Fruit fly (Drosophila melanogaster) whole organism, prepupa: ENCODE measurements around the gene RNaseX25.

ENCODE experiments used
- Blimp-1 ChIP-seq: fragments of 200-800 bp; sonication (Bioruptor generic); optimal IDR thresholded peaks from 3 replicates; lab custom pipeline; 2017; ENCODE audit warnings: missing biosample characterization, missing genetic modification characterization, mild to moderate bottlenecking, moderate library complexity, missing genetic modification reagents
- CG10631 ChIP-seq: fragments of 200-800 bp; sonication (Bioruptor generic); optimal IDR thresholded peaks from 2 replicates; lab custom pipeline; 2016; ENCODE audit warnings: missing biosample characterization, missing genetic modification characterization
- CG10669 ChIP-seq: fragments of 200-800 bp; sonication (Bioruptor generic); optimal IDR thresholded peaks from 3 replicates; lab custom pipeline; 2018; ENCODE audit warnings: missing biosample characterization, mild to moderate bottlenecking, missing genetic modification characterization, moderate library complexity
- CG11762 ChIP-seq: fragments of 200-800 bp; sonication (Bioruptor generic); optimal IDR thresholded peaks from 3 replicates; lab custom pipeline; 2016; ENCODE audit warnings: missing biosample characterization, missing genetic modification characterization; ENCODE audit not compliant: insufficient read depth
- CG11902 ChIP-seq: fragments of 200-800 bp; sonication (Bioruptor generic); optimal IDR thresholded peaks from 3 replicates; lab custom pipeline; 2016; ENCODE audit warnings: missing biosample characterization, missing genetic modification characterization
- CG1621 ChIP-seq: fragments of 200-800 bp; sonication (Bioruptor generic); optimal IDR thresholded peaks from 3 replicates; lab custom pipeline; 2018; ENCODE audit warnings: missing biosample characterization, mild to moderate bottlenecking, missing genetic modification characterization
- CG16779 ChIP-seq: fragments of 200-800 bp; sonication (Bioruptor generic); optimal IDR thresholded peaks from 3 replicates; lab custom pipeline; 2017; ENCODE audit warnings: missing biosample characterization, mild to moderate bottlenecking, missing genetic modification characterization
- CG31627 ChIP-seq: fragments of 200-800 bp; sonication (Bioruptor generic); optimal IDR thresholded peaks from 3 replicates; lab custom pipeline; 2016; ENCODE audit warnings: missing biosample characterization, missing genetic modification characterization
- CG34406 ChIP-seq: fragments of 200-800 bp; sonication (Bioruptor generic); optimal IDR thresholded peaks from 3 replicates; lab custom pipeline; 2016; ENCODE audit warnings: missing biosample characterization, missing genetic modification characterization
- CG4318 ChIP-seq: fragments of 200-800 bp; sonication (Bioruptor generic); optimal IDR thresholded peaks from 3 replicates; lab custom pipeline; 2017; ENCODE audit warnings: missing biosample characterization, mild to moderate bottlenecking, missing genetic modification characterization
- CG6163 ChIP-seq: fragments of 200-800 bp; sonication (Bioruptor generic); IDR thresholded peaks from 3 replicates; pipeline ENCODE4 v1.3.6; 2022; ENCODE audit warnings: missing biosample characterization, missing genetic modification characterization
- CG6276 ChIP-seq: fragments of 200-800 bp; sonication (Bioruptor generic); optimal IDR thresholded peaks from 2 replicates; lab custom pipeline; 2017; ENCODE audit warnings: missing biosample characterization, mild to moderate bottlenecking, missing genetic modification characterization
- CG6792 ChIP-seq: fragments of 200-800 bp; sonication (Bioruptor generic); optimal IDR thresholded peaks from 3 replicates; lab custom pipeline; 2016; ENCODE audit warnings: missing biosample characterization, missing genetic modification characterization
- CG6808 ChIP-seq: fragments of 200-800 bp; sonication (Bioruptor generic); optimal IDR thresholded peaks from 3 replicates; lab custom pipeline; 2017; ENCODE audit warnings: missing biosample characterization, missing genetic modification characterization, mild to moderate bottlenecking, moderate library complexity, missing genetic modification reagents
- CG6854 ChIP-seq: fragments of 200-800 bp; sonication (Bioruptor generic); optimal IDR thresholded peaks from 2 replicates; lab custom pipeline; 2017; ENCODE audit warnings: missing biosample characterization, mild to moderate bottlenecking, missing genetic modification characterization
- CG7368 ChIP-seq: fragments of 200-800 bp; sonication (Bioruptor generic); optimal IDR thresholded peaks from 3 replicates; lab custom pipeline; 2016; ENCODE audit warnings: missing biosample characterization, missing genetic modification characterization
- CG8319 ChIP-seq: fragments of 200-800 bp; sonication (Bioruptor generic); optimal IDR thresholded peaks from 3 replicates; lab custom pipeline; 2016; ENCODE audit warnings: missing biosample characterization, missing genetic modification characterization
- CG8632 ChIP-seq: fragments of 200-800 bp; sonication (Bioruptor generic); optimal IDR thresholded peaks from 3 replicates; lab custom pipeline; 2016; ENCODE audit warnings: missing biosample characterization, missing genetic modification characterization
- CG9139 ChIP-seq: fragments of 200-800 bp; sonication (Bioruptor generic); optimal IDR thresholded peaks from 3 replicates; lab custom pipeline; 2017; ENCODE audit warnings: missing biosample characterization, mild to moderate bottlenecking, missing genetic modification characterization
- Eip75B ChIP-seq: fragments of 200-800 bp; sonication (Bioruptor generic); optimal IDR thresholded peaks from 3 replicates; lab custom pipeline; 2016; ENCODE audit warnings: missing biosample characterization, missing genetic modification characterization
- Eip93F ChIP-seq: fragments of 200-800 bp; sonication (Bioruptor generic); optimal IDR thresholded peaks from 2 replicates; lab custom pipeline; 2016; ENCODE audit warnings: missing biosample characterization, mild to moderate bottlenecking, missing genetic modification characterization
- Ets21C ChIP-seq: fragments of 200-800 bp; sonication (Bioruptor generic); optimal IDR thresholded peaks from 3 replicates; lab custom pipeline; 2016; ENCODE audit warnings: missing biosample characterization, missing genetic modification characterization
- Ets96B ChIP-seq: fragments of 200-800 bp; optimal IDR thresholded peaks from 2 replicates; lab custom pipeline; 2019; ENCODE audit warnings: missing biosample characterization, mild to moderate bottlenecking, missing genetic modification characterization, moderate library complexity
- Hr38 ChIP-seq: sonication (Bioruptor generic); optimal IDR thresholded peaks from 2 replicates; lab custom pipeline; 2016; ENCODE audit warnings: missing biosample characterization, missing genetic modification characterization
- Lpt ChIP-seq: fragments of 200-800 bp; sonication (Bioruptor generic); optimal IDR thresholded peaks from 3 replicates; lab custom pipeline; 2016; ENCODE audit warnings: missing biosample characterization, missing genetic modification characterization
- Met ChIP-seq: fragments of 200-800 bp; sonication (Bioruptor generic); optimal IDR thresholded peaks from 3 replicates; lab custom pipeline; 2016; ENCODE audit warnings: missing biosample characterization, missing genetic modification characterization
- OdsH ChIP-seq: fragments of 200-800 bp; sonication (Bioruptor generic); optimal IDR thresholded peaks from 3 replicates; lab custom pipeline; 2016; ENCODE audit warnings: missing biosample characterization, missing genetic modification characterization
- Sox102F ChIP-seq: fragments of 200-800 bp; sonication (Bioruptor generic); optimal IDR thresholded peaks from 2 replicates; lab custom pipeline; 2016; ENCODE audit warnings: missing biosample characterization, mild to moderate bottlenecking, missing genetic modification characterization
- Sox14 ChIP-seq: fragments of 200-800 bp; sonication (Bioruptor generic); optimal IDR thresholded peaks from 3 replicates; lab custom pipeline; 2016; ENCODE audit warnings: missing biosample characterization, missing genetic modification characterization
- Sox15 ChIP-seq: fragments of 200-800 bp; sonication (Bioruptor generic); optimal IDR thresholded peaks from 3 replicates; lab custom pipeline; 2016; ENCODE audit warnings: missing biosample characterization, missing genetic modification characterization
- cyc ChIP-seq: fragments of 200-800 bp; sonication (Bioruptor generic); optimal IDR thresholded peaks from 3 replicates; lab custom pipeline; 2016; ENCODE audit warnings: missing biosample characterization, missing genetic modification characterization
- dac ChIP-seq: fragments of 200-800 bp; sonication (Bioruptor generic); optimal IDR thresholded peaks from 2 replicates; lab custom pipeline; 2017; ENCODE audit warnings: missing biosample characterization, mild to moderate bottlenecking, missing genetic modification characterization
- dsx ChIP-seq: fragments of 200-800 bp; optimal IDR thresholded peaks from 3 replicates; lab custom pipeline; 2019; ENCODE audit warnings: missing biosample characterization, mild to moderate bottlenecking, missing genetic modification characterization, moderate library complexity; ENCODE audit not compliant: poor library complexity, severe bottlenecking
- eg ChIP-seq: fragments of 200-800 bp; sonication (Bioruptor generic); IDR thresholded peaks from 3 replicates; pipeline ENCODE4 v1.3.6; 2022; ENCODE audit warnings: missing biosample characterization, missing genetic modification characterization
- esn ChIP-seq: fragments of 200-800 bp; sonication (Bioruptor generic); optimal IDR thresholded peaks from 2 replicates; lab custom pipeline; 2016; ENCODE audit warnings: missing biosample characterization, mild to moderate bottlenecking, missing genetic modification characterization, moderate library complexity
- fd59A ChIP-seq: fragments of 200-800 bp; sonication (Bioruptor generic); optimal IDR thresholded peaks from 2 replicates; lab custom pipeline; 2017; ENCODE audit warnings: missing biosample characterization, mild to moderate bottlenecking, missing genetic modification characterization, missing genetic modification reagents
- fd85E ChIP-seq: fragments of 200-800 bp; sonication (Bioruptor generic); optimal IDR thresholded peaks from 3 replicates; lab custom pipeline; 2016; ENCODE audit warnings: missing biosample characterization, missing genetic modification characterization
- lz ChIP-seq: fragments of 200-800 bp; sonication (Bioruptor generic); optimal IDR thresholded peaks from 3 replicates; lab custom pipeline; 2016; ENCODE audit warnings: missing biosample characterization, missing genetic modification characterization
- net ChIP-seq: fragments of 200-800 bp; sonication (Bioruptor generic); optimal IDR thresholded peaks from 3 replicates; lab custom pipeline; 2016; ENCODE audit warnings: missing biosample characterization, missing genetic modification characterization
- salr ChIP-seq, 2 experiments: fragments of 200-800 bp; sonication (Bioruptor generic); optimal IDR thresholded peaks; 3 replicates each; lab custom pipeline; 2016 to 2018; ENCODE audit warnings: missing biosample characterization in 2 of 2, missing genetic modification characterization in 2 of 2, mild to moderate bottlenecking in 1 of 2
- spab ChIP-seq: fragments of 200-800 bp; sonication (Bioruptor generic); optimal IDR thresholded peaks from 2 replicates; lab custom pipeline; 2017; ENCODE audit warnings: missing biosample characterization, mild to moderate bottlenecking, missing genetic modification characterization, missing genetic modification reagents
- ss ChIP-seq, 2 experiments: fragments of 200-800 bp; sonication (Bioruptor generic); optimal IDR thresholded peaks; 2 replicates in 1 of 2; 3 replicates in 1 of 2; lab custom pipeline; 2017 to 2018; ENCODE audit warnings: mild to moderate bottlenecking in 2 of 2, missing biosample characterization in 2 of 2, missing genetic modification characterization in 2 of 2, moderate library complexity in 1 of 2
- svp ChIP-seq: fragments of 200-800 bp; sonication (Bioruptor generic); peaks from one replicate; lab custom pipeline; 2016; ENCODE audit warnings: missing biosample characterization, missing genetic modification characterization
- topi ChIP-seq: fragments of 200-800 bp; sonication (Bioruptor generic); optimal IDR thresholded peaks from 3 replicates; lab custom pipeline; 2016; ENCODE audit warnings: missing biosample characterization, missing genetic modification characterization
- vri ChIP-seq: fragments of 200-800 bp; sonication (Bioruptor generic); optimal IDR thresholded peaks from 3 replicates; lab custom pipeline; 2016; ENCODE audit warnings: missing biosample characterization, mild to moderate bottlenecking, missing genetic modification characterization

Gene RNaseX25

DNA sequence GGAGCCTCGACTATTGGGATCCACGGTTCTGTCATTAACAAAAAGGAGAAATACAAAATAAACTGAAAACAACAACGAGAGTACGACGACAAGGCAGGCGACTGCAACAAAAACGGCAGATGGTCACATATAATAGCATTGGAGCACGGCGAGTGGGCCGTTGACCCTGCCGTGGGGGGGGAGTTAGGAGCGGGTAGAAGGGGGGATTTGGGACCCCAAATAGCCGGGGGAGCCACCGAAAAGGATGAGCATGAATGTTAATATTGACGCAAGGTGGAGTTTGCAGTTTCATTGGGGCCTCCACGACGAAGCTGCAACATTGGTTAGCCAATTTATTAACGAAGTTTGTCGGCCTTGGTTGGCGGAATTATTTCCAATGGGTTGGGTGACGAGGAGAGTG is 22.5 kb downstream of the RNaseX25 start:
- TF ChIP-seq CG10631 (GFP tag; lab: Kevin White, UChicago) (no peak), esn (no peak), dsx (GFP tag; lab: Kevin White, UChicago) (peak; percentile 13), CG9139 (GFP tag; lab: Kevin White, UChicago) (no peak), Eip93F (GFP tag; lab: Kevin White, UChicago) (no peak), Hr38 (GFP tag; lab: Kevin White, UChicago) (no peak), Blimp-1 (GFP tag; lab: Kevin White, UChicago) (no peak), CG6854 (GFP tag; lab: Kevin White, UChicago) (no peak), Sox15 (GFP tag; lab: Kevin White, UChicago) (no peak), fd59A (GFP tag; lab: Kevin White, UChicago) (no peak), ss (GFP tag; optimal IDR thresholded peaks at IDR 0.05; lab: Kevin White, UChicago) (no peak), svp (GFP tag; lab: Kevin White, UChicago) (peak; percentile 26), Eip75B (no peak), CG34406 (GFP tag; lab: Kevin White, UChicago) (no peak), dac (GFP tag; lab: Kevin White, UChicago) (no peak), Sox102F (GFP tag; lab: Kevin White, UChicago) (no peak), eg (GFP tag; lab: Robert Waterston, UW) (no peak), net (GFP tag; lab: Kevin White, UChicago) (no peak), Met (GFP tag; lab: Kevin White, UChicago) (no peak), CG6163 (peak; percentile 30; the same call in 1 of the 3 replicates)

DNA sequence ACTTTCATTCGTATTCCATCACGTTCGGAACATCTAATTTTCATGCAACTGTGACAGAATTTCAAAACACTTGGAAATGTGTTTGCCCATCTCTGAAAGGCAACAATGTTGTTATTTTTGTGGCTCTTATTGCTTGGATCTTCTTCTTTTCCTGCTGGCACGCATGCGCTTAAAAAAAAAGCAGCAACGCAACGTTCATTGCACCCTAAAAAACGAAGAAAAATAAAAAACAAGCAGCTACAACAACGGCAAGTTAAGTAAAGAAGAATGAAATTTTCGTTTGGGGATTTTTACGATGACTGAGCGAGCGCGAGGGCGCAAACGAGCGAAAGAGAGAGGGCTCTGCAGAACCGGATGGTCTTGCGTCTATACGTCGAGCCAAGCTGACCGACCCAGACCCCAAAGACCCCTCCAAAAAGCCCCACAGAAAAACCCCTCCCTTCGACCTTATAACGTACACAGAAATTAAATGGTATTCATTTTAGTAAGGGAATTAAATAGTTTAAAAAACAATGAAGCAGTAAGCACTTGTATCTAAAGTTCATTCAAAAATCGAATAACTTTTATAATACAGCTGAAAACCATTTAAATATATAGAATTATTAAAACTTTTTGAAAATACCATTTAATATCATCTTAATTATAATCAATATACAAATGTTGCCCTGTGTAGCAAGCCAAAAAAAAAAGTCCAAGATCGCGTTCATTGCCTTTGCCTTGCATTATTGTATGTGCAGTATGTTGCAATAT is 23.4 kb downstream of the RNaseX25 start:
- peak; percentile 77; the same call in 2 of the 3 replicates for TF ChIP-seq CG6163
- TF ChIP-seq Ets21C (GFP tag; lab: Kevin White, UChicago), result no peak
- peak; percentile 88 for TF ChIP-seq CG1621
- peak; percentile 70 for TF ChIP-seq CG10669
- TF ChIP-seq lz (GFP tag; lab: Kevin White, UChicago), result no peak
- peak; percentile 22 for TF ChIP-seq OdsH (GFP tag; lab: Kevin White, UChicago)
- no peak for TF ChIP-seq CG4318
- TF ChIP-seq cyc (GFP tag; lab: Kevin White, UChicago), result peak; percentile 47
- no peak for TF ChIP-seq Hr38 (GFP tag; lab: Kevin White, UChicago)
- TF ChIP-seq vri (GFP tag; lab: Kevin White, UChicago), result peak; percentile 63
- TF ChIP-seq CG8319, result no peak
- peak; percentile 95 to 97 for TF ChIP-seq ss (GFP tag; optimal IDR thresholded peaks at IDR 0.05; lab: Kevin White, UChicago)
- peak; percentile 44 for TF ChIP-seq CG34406 (GFP tag; lab: Kevin White, UChicago)
- no peak for TF ChIP-seq CG31627 (GFP tag; lab: Kevin White, UChicago)
- TF ChIP-seq Met (GFP tag; lab: Kevin White, UChicago), result peak; percentile 39
- peak; percentile 61 for TF ChIP-seq Ets96B (tag; lab: Kevin White, UChicago)
- peak; percentile 41 for TF ChIP-seq Eip75B
- peak; percentile 9 for TF ChIP-seq CG8632 (GFP tag; lab: Kevin White, UChicago)
- TF ChIP-seq Lpt (GFP tag; lab: Kevin White, UChicago), result peak; percentile 31
- peak; percentile 88 for TF ChIP-seq CG6808 (GFP tag; lab: Kevin White, UChicago)
- TF ChIP-seq salr (GFP tag; optimal IDR thresholded peaks at IDR 0.05; lab: Kevin White, UChicago), result peak in 1 of 2 experiments; percentile 65
- no peak for TF ChIP-seq Sox15 (GFP tag; lab: Kevin White, UChicago)
- peak; percentile 56 for TF ChIP-seq topi
- peak; percentile 18 for TF ChIP-seq fd85E
- peak; percentile 77 for TF ChIP-seq spab (GFP tag; lab: Kevin White, UChicago)
- peak; percentile 54 for TF ChIP-seq esn
- no peak for TF ChIP-seq Sox14 (GFP tag; lab: Kevin White, UChicago)
- no peak for TF ChIP-seq CG6276 (GFP tag; lab: Kevin White, UChicago)
- peak; percentile 6 for TF ChIP-seq Eip93F (GFP tag; lab: Kevin White, UChicago)
- TF ChIP-seq net (GFP tag; lab: Kevin White, UChicago), result peak; percentile 19
- TF ChIP-seq CG6792 (GFP tag; lab: Kevin White, UChicago), result peak; percentile 37
- peak; percentile 20 for TF ChIP-seq CG11762 (GFP tag; lab: Kevin White, UChicago)
- no peak for TF ChIP-seq dac (GFP tag; lab: Kevin White, UChicago)
- peak; percentile 95 for TF ChIP-seq CG6854 (GFP tag; lab: Kevin White, UChicago)
- peak; percentile 26 for TF ChIP-seq CG7368 (GFP tag; lab: Kevin White, UChicago)
- TF ChIP-seq CG11902 (GFP tag; lab: Kevin White, UChicago), result peak; percentile 40
- peak; percentile 81 for TF ChIP-seq CG16779 (tag; lab: Kevin White, UChicago)
- peak; percentile 46 for TF ChIP-seq Sox102F (GFP tag; lab: Kevin White, UChicago)
- TF ChIP-seq dsx (GFP tag; lab: Kevin White, UChicago), result peak; percentile 98
- peak; percentile 47 for TF ChIP-seq fd59A (GFP tag; lab: Kevin White, UChicago)
